Fruit fly (Drosophila melanogaster) whole organism, prepupa: ENCODE results near the gene CG14866.
A peak's percentile ranks its signal among the peaks of the same experiment; 100 is the strongest.

ENCODE experiments used
- Blimp-1 ChIP-seq: fragments of 200-800 bp; sonication (Bioruptor generic); optimal IDR thresholded peaks from 3 replicates; lab custom pipeline; 2017; ENCODE audit warnings: missing biosample characterization, missing genetic modification characterization, mild to moderate bottlenecking, moderate library complexity, missing genetic modification reagents
- CG11762 ChIP-seq: fragments of 200-800 bp; sonication (Bioruptor generic); optimal IDR thresholded peaks from 3 replicates; lab custom pipeline; 2016; ENCODE audit warnings: missing biosample characterization, missing genetic modification characterization; ENCODE audit not compliant: insufficient read depth
- CG11902 ChIP-seq: fragments of 200-800 bp; sonication (Bioruptor generic); optimal IDR thresholded peaks from 3 replicates; lab custom pipeline; 2016; ENCODE audit warnings: missing biosample characterization, missing genetic modification characterization
- CG15336 ChIP-seq: fragments of 200-800 bp; sonication (Bioruptor generic); IDR thresholded peaks from 2 replicates; pipeline ENCODE4 v1.3.6; 2022; ENCODE audit warnings: missing biosample characterization, missing genetic modification characterization
- CG1621 ChIP-seq: fragments of 200-800 bp; sonication (Bioruptor generic); optimal IDR thresholded peaks from 3 replicates; lab custom pipeline; 2018; ENCODE audit warnings: missing biosample characterization, mild to moderate bottlenecking, missing genetic modification characterization
- CG16779 ChIP-seq: fragments of 200-800 bp; sonication (Bioruptor generic); optimal IDR thresholded peaks from 3 replicates; lab custom pipeline; 2017; ENCODE audit warnings: missing biosample characterization, mild to moderate bottlenecking, missing genetic modification characterization
- CG31627 ChIP-seq: fragments of 200-800 bp; sonication (Bioruptor generic); optimal IDR thresholded peaks from 3 replicates; lab custom pipeline; 2016; ENCODE audit warnings: missing biosample characterization, missing genetic modification characterization
- CG32006 ChIP-seq: fragments of 200-800 bp; sonication (Bioruptor generic); optimal IDR thresholded peaks from 3 replicates; lab custom pipeline; 2017; ENCODE audit warnings: missing biosample characterization, mild to moderate bottlenecking, missing genetic modification characterization
- CG34406 ChIP-seq: fragments of 200-800 bp; sonication (Bioruptor generic); optimal IDR thresholded peaks from 3 replicates; lab custom pipeline; 2016; ENCODE audit warnings: missing biosample characterization, missing genetic modification characterization
- CG3919 ChIP-seq: fragments of 200-800 bp; sonication (Bioruptor generic); optimal IDR thresholded peaks from 3 replicates; lab custom pipeline; 2016; ENCODE audit warnings: missing biosample characterization, missing genetic modification characterization
- CG6163 ChIP-seq: fragments of 200-800 bp; sonication (Bioruptor generic); IDR thresholded peaks from 3 replicates; pipeline ENCODE4 v1.3.6; 2022; ENCODE audit warnings: missing biosample characterization, missing genetic modification characterization
- CG6276 ChIP-seq: fragments of 200-800 bp; sonication (Bioruptor generic); optimal IDR thresholded peaks from 2 replicates; lab custom pipeline; 2017; ENCODE audit warnings: missing biosample characterization, mild to moderate bottlenecking, missing genetic modification characterization
- CG6854 ChIP-seq: fragments of 200-800 bp; sonication (Bioruptor generic); optimal IDR thresholded peaks from 2 replicates; lab custom pipeline; 2017; ENCODE audit warnings: missing biosample characterization, mild to moderate bottlenecking, missing genetic modification characterization
- CG7368 ChIP-seq: fragments of 200-800 bp; sonication (Bioruptor generic); optimal IDR thresholded peaks from 3 replicates; lab custom pipeline; 2016; ENCODE audit warnings: missing biosample characterization, missing genetic modification characterization
- CG8119 ChIP-seq: fragments of 200-800 bp; sonication (Bioruptor generic); IDR thresholded peaks from 3 replicates; pipeline ENCODE4 v1.3.6; 2022; ENCODE audit warnings: missing biosample characterization, missing genetic modification characterization
- CG8319 ChIP-seq: fragments of 200-800 bp; sonication (Bioruptor generic); optimal IDR thresholded peaks from 3 replicates; lab custom pipeline; 2016; ENCODE audit warnings: missing biosample characterization, missing genetic modification characterization
- CG8632 ChIP-seq: fragments of 200-800 bp; sonication (Bioruptor generic); optimal IDR thresholded peaks from 3 replicates; lab custom pipeline; 2016; ENCODE audit warnings: missing biosample characterization, missing genetic modification characterization
- Eip75B ChIP-seq: fragments of 200-800 bp; sonication (Bioruptor generic); optimal IDR thresholded peaks from 3 replicates; lab custom pipeline; 2016; ENCODE audit warnings: missing biosample characterization, missing genetic modification characterization
- Eip78C ChIP-seq: fragments of 200-800 bp; sonication (Bioruptor generic); peaks from one replicate; lab custom pipeline; 2016; ENCODE audit warnings: missing biosample characterization, missing genetic modification characterization
- Eip93F ChIP-seq: fragments of 200-800 bp; sonication (Bioruptor generic); optimal IDR thresholded peaks from 2 replicates; lab custom pipeline; 2016; ENCODE audit warnings: missing biosample characterization, mild to moderate bottlenecking, missing genetic modification characterization
- Ets21C ChIP-seq: fragments of 200-800 bp; sonication (Bioruptor generic); optimal IDR thresholded peaks from 3 replicates; lab custom pipeline; 2016; ENCODE audit warnings: missing biosample characterization, missing genetic modification characterization
- Ets96B ChIP-seq: fragments of 200-800 bp; optimal IDR thresholded peaks from 2 replicates; lab custom pipeline; 2019; ENCODE audit warnings: missing biosample characterization, mild to moderate bottlenecking, missing genetic modification characterization, moderate library complexity
- Gug ChIP-seq: fragments of 200-800 bp; sonication (Bioruptor generic); IDR thresholded peaks from 2 replicates; pipeline ENCODE4 v1.3.6; 2022; ENCODE audit warnings: missing biosample characterization, missing genetic modification characterization
- Hr38 ChIP-seq: sonication (Bioruptor generic); optimal IDR thresholded peaks from 2 replicates; lab custom pipeline; 2016; ENCODE audit warnings: missing biosample characterization, missing genetic modification characterization
- Hr39 ChIP-seq: fragments of 200-800 bp; sonication (Bioruptor generic); optimal IDR thresholded peaks from 2 replicates; lab custom pipeline; 2016; ENCODE audit warnings: missing biosample characterization, missing genetic modification characterization
- Hr4 ChIP-seq: fragments of 200-800 bp; sonication (Bioruptor generic); optimal IDR thresholded peaks from 3 replicates; lab custom pipeline; 2016; ENCODE audit warnings: missing biosample characterization, missing genetic modification characterization
- Lpt ChIP-seq: fragments of 200-800 bp; sonication (Bioruptor generic); optimal IDR thresholded peaks from 3 replicates; lab custom pipeline; 2016; ENCODE audit warnings: missing biosample characterization, missing genetic modification characterization
- OdsH ChIP-seq: fragments of 200-800 bp; sonication (Bioruptor generic); optimal IDR thresholded peaks from 3 replicates; lab custom pipeline; 2016; ENCODE audit warnings: missing biosample characterization, missing genetic modification characterization
- Smox ChIP-seq: fragments of 200-800 bp; sonication (Bioruptor generic); optimal IDR thresholded peaks from 3 replicates; lab custom pipeline; 2016; ENCODE audit warnings: missing biosample characterization, missing genetic modification characterization
- Sox102F ChIP-seq: fragments of 200-800 bp; sonication (Bioruptor generic); optimal IDR thresholded peaks from 2 replicates; lab custom pipeline; 2016; ENCODE audit warnings: missing biosample characterization, mild to moderate bottlenecking, missing genetic modification characterization
- achi ChIP-seq: fragments of 200-800 bp; sonication (Bioruptor generic); optimal IDR thresholded peaks from 3 replicates; lab custom pipeline; 2016; ENCODE audit warnings: missing biosample characterization, missing genetic modification characterization
- acj6 ChIP-seq: fragments of 200-800 bp; sonication (Bioruptor generic); optimal IDR thresholded peaks from 3 replicates; lab custom pipeline; 2016; ENCODE audit warnings: missing biosample characterization, missing genetic modification characterization
- dac ChIP-seq: fragments of 200-800 bp; sonication (Bioruptor generic); optimal IDR thresholded peaks from 2 replicates; lab custom pipeline; 2017; ENCODE audit warnings: missing biosample characterization, mild to moderate bottlenecking, missing genetic modification characterization
- esn ChIP-seq: fragments of 200-800 bp; sonication (Bioruptor generic); optimal IDR thresholded peaks from 2 replicates; lab custom pipeline; 2016; ENCODE audit warnings: missing biosample characterization, mild to moderate bottlenecking, missing genetic modification characterization, moderate library complexity
- fd59A ChIP-seq: fragments of 200-800 bp; sonication (Bioruptor generic); optimal IDR thresholded peaks from 2 replicates; lab custom pipeline; 2017; ENCODE audit warnings: missing biosample characterization, mild to moderate bottlenecking, missing genetic modification characterization, missing genetic modification reagents
- fd85E ChIP-seq: fragments of 200-800 bp; sonication (Bioruptor generic); optimal IDR thresholded peaks from 3 replicates; lab custom pipeline; 2016; ENCODE audit warnings: missing biosample characterization, missing genetic modification characterization
- fkh ChIP-seq: fragments of 200-800 bp; sonication (Bioruptor generic); optimal IDR thresholded peaks from 3 replicates; lab custom pipeline; 2017; ENCODE audit warnings: missing biosample characterization, mild to moderate bottlenecking, missing genetic modification characterization, moderate library complexity
- lz ChIP-seq: fragments of 200-800 bp; sonication (Bioruptor generic); optimal IDR thresholded peaks from 3 replicates; lab custom pipeline; 2016; ENCODE audit warnings: missing biosample characterization, missing genetic modification characterization
- net ChIP-seq: fragments of 200-800 bp; sonication (Bioruptor generic); optimal IDR thresholded peaks from 3 replicates; lab custom pipeline; 2016; ENCODE audit warnings: missing biosample characterization, missing genetic modification characterization
- spab ChIP-seq: fragments of 200-800 bp; sonication (Bioruptor generic); optimal IDR thresholded peaks from 2 replicates; lab custom pipeline; 2017; ENCODE audit warnings: missing biosample characterization, mild to moderate bottlenecking, missing genetic modification characterization, missing genetic modification reagents
- ss ChIP-seq, 2 experiments: fragments of 200-800 bp; sonication (Bioruptor generic); optimal IDR thresholded peaks; 2 replicates in 1 of 2; 3 replicates in 1 of 2; lab custom pipeline; 2017 to 2018; ENCODE audit warnings: mild to moderate bottlenecking in 2 of 2, missing biosample characterization in 2 of 2, missing genetic modification characterization in 2 of 2, moderate library complexity in 1 of 2
- topi ChIP-seq: fragments of 200-800 bp; sonication (Bioruptor generic); optimal IDR thresholded peaks from 3 replicates; lab custom pipeline; 2016; ENCODE audit warnings: missing biosample characterization, missing genetic modification characterization
- vri ChIP-seq: fragments of 200-800 bp; sonication (Bioruptor generic); optimal IDR thresholded peaks from 3 replicates; lab custom pipeline; 2016; ENCODE audit warnings: missing biosample characterization, mild to moderate bottlenecking, missing genetic modification characterization

The CG14866 gene

DNA sequence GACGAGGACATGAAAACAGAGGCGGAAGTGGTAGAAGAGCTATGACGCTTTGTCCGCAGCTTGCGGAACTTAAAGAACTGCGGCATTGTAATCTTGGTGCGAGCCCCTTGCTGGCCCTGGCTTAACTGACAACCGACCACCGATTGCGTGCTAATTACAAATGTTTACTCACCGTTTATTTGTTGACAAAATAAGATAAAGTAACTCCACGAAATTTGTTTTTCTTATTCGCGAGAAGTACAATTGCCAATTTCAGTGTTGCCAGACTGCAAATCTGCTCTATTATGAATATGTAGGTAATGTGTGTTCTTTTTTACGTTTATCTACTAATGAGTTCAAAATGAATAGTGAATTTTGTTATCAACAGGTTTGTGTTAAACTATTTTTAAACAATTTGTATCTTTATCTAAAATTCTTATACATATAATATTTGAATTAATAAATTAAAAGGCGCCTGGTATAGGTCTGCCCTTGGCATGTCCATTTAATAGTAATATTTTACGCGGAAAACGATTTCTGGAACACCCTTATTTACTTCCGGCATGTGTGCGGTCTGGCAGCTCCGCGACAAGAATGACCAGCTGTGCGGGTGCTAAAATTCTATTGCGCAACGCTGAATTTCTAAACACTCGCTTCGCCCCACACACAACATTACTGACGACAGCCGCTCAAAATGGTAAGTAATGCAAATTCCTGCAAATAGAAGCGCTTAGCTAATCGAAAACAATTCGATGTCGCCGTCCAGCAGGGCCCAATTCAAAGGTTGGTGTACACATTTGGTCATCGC is 40.6 kb downstream of the CG14866 start, which contains the start of the genes Atg4b and Hibch (continued):
- peak; percentile 54 for TF ChIP-seq CG1621
- no peak for TF ChIP-seq fd85E
- TF ChIP-seq CG6854 (GFP tag; lab: Kevin White, UChicago), result peak; percentile 80
- no peak for TF ChIP-seq spab (GFP tag; lab: Kevin White, UChicago)
- TF ChIP-seq Gug (GFP tag; lab: Robert Waterston, UW), result peak; percentile 83
- peak; percentile 97 for TF ChIP-seq fkh (GFP tag; lab: Kevin White, UChicago)
- no peak for TF ChIP-seq Sox102F
- TF ChIP-seq OdsH, result no peak
- TF ChIP-seq Ets96B (tag; lab: Kevin White, UChicago), result peak; percentile 68
- TF ChIP-seq CG11902 (GFP tag; lab: Kevin White, UChicago), result peak; percentile 85
- no peak for TF ChIP-seq net (GFP tag; lab: Kevin White, UChicago)
- TF ChIP-seq CG8119 (GFP tag; lab: Robert Waterston, UW), result peak; percentile 63; the same call in 2 of the 3 replicates
- peak; percentile 79 for TF ChIP-seq esn
- peak; percentile 73 for TF ChIP-seq CG8632 (GFP tag; lab: Kevin White, UChicago)
- TF ChIP-seq Blimp-1 (GFP tag; lab: Kevin White, UChicago), result peak; percentile 73
- no peak for TF ChIP-seq Hr4

DNA sequence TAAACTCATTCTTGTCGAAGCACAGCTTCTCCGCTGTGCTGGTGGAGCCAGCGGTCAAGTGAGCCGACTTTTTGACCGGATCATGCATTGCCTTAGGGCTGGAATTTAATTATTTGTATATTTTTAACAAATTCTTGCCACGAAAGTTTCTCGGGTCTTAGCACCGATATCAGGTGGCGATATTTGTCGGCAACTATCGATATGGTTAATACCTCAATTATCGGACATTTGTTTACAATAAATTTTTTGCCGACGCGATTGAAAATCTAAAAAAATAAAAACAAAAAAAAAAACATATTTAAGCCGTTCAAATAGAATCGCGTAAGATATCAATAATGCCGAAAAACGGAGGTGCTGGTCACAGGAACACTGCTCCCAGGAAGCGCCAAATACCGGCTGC is 45.2 kb downstream of the CG14866 start, which contains the start of the genes Cog2 and Trax:
Gene Cog2, minus strand, starts transcription at position 168 of the 400 bp plus-strand sequence.
Gene Trax, plus strand, starts transcription at position 203 of the 400 bp plus-strand sequence.
- no peak for TF ChIP-seq lz
- TF ChIP-seq spab (GFP tag; lab: Kevin White, UChicago), result no peak
- no peak for TF ChIP-seq Ets21C
- TF ChIP-seq topi (GFP tag; lab: Kevin White, UChicago), result no peak
- no peak for TF ChIP-seq acj6
- TF ChIP-seq CG8319 (GFP tag; lab: Kevin White, UChicago), result no peak

DNA sequence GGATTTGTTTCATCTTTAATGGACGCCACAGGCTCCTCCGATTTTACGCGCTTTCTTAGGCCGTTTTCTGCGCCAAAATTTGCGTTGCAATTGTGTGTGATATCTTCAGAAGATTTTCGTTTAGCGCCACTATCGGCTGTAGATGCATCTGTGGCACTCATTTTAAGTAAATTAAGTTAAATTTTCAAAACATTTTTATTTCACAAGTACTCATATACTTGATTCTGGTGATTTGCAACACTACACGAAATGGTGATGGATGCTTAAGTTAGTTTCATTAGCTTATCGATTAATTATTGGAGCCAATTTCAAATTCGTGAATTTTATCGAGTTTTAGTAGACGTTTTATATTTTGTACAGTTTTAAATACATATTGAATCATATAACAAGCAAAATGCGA is 47.3 kb downstream of the CG14866 start, which contains the start of gene CG6171:
Gene CG6171, minus strand, starts transcription at position 250 of the 400 bp plus-strand sequence.
- TF ChIP-seq ss (GFP tag; optimal IDR thresholded peaks at IDR 0.05; lab: Kevin White, UChicago) (no peak), CG15336 (GFP tag; lab: Robert Waterston, UW) (no peak), Eip78C (peak; percentile 52), CG11902 (GFP tag; lab: Kevin White, UChicago) (no peak), CG31627 (GFP tag; lab: Kevin White, UChicago) (no peak), Eip93F (GFP tag; lab: Kevin White, UChicago) (no peak), spab (GFP tag; lab: Kevin White, UChicago) (no peak), CG1621 (no peak), dac (no peak), Lpt (GFP tag; lab: Kevin White, UChicago) (no peak), Ets21C (no peak), acj6 (no peak), esn (peak; percentile 34), net (GFP tag; lab: Kevin White, UChicago) (no peak), CG3919 (no peak)

DNA sequence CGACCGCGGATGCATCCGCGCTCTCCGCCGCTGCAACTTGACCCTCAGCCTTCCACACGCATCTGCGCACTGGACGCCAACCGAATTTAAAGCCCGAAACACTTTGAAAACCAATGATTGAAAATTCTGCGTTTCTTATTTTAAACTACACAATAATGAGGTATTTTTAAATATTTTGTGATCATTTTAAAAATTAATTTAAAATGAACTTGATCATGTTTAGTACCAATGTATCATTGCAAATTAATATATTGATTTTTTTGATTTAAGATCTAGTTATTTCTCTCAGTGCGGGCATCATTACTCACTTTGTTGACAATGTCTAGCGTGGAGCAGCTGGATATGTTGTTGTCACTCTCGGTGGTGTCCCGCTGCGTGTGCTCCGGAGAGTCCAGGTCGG is 50.6 kb downstream of the CG14866 start:
- TF ChIP-seq CG31627 (GFP tag; lab: Kevin White, UChicago), result peak; percentile 18
- no peak for TF ChIP-seq Smox (GFP tag; lab: Kevin White, UChicago)
- TF ChIP-seq Eip78C, result peak; percentile 73
- no peak for TF ChIP-seq CG16779 (tag; lab: Kevin White, UChicago)
- peak; percentile 60; the same call in 2 of the 3 replicates for TF ChIP-seq CG6163 (GFP tag; lab: Robert Waterston, UW)
- TF ChIP-seq fd59A (GFP tag; lab: Kevin White, UChicago), result no peak
- TF ChIP-seq spab (GFP tag; lab: Kevin White, UChicago), result no peak
- TF ChIP-seq CG8119 (GFP tag; lab: Robert Waterston, UW), result peak; percentile 74; the same call in 2 of the 3 replicates
- TF ChIP-seq Ets96B (tag; lab: Kevin White, UChicago), result peak; percentile 57
- no peak for TF ChIP-seq CG32006 (GFP tag; lab: Kevin White, UChicago)
- TF ChIP-seq acj6, result no peak
- no peak for TF ChIP-seq CG7368
- no peak for TF ChIP-seq Sox102F
- TF ChIP-seq CG34406 (GFP tag; lab: Kevin White, UChicago), result no peak
- TF ChIP-seq fkh (GFP tag; lab: Kevin White, UChicago), result no peak
- TF ChIP-seq dac, result no peak
- TF ChIP-seq Eip93F (GFP tag; lab: Kevin White, UChicago), result no peak
- no peak for TF ChIP-seq net (GFP tag; lab: Kevin White, UChicago)
- no peak for TF ChIP-seq CG11902 (GFP tag; lab: Kevin White, UChicago)
- TF ChIP-seq CG6276, result no peak
- peak; percentile 81 for TF ChIP-seq CG15336 (GFP tag; lab: Robert Waterston, UW)
- no peak for TF ChIP-seq CG11762
- TF ChIP-seq achi (GFP tag; lab: Kevin White, UChicago), result no peak
- TF ChIP-seq vri, result no peak
- no peak for TF ChIP-seq Eip75B (GFP tag; lab: Kevin White, UChicago)
- no peak for TF ChIP-seq Hr38
- TF ChIP-seq Hr39, result no peak
